Worm (Caenorhabditis elegans) whole organism, L3 larva: Measurements from ENCODE around the gene mcm-3AP.

Source experiments
- R02D3.7 ChIP-seq: fragments of 150-350 bp; optimal IDR thresholded peaks from 2 replicates; lab custom pipeline; 2014; ENCODE audit warnings: missing biosample characterization, missing genetic modification characterization
- ZK546.5 ChIP-seq: sonication (generic microtip); optimal IDR thresholded peaks from 2 replicates; lab custom pipeline; 2017; ENCODE audit warnings: missing biosample characterization, missing genetic modification characterization
- aly-2 ChIP-seq: fragments of 150-350 bp; optimal IDR thresholded peaks from 2 replicates; lab custom pipeline; 2014; ENCODE audit warnings: missing biosample characterization, missing genetic modification characterization
- ama-1 ChIP-seq: fragments of 150-350 bp; optimal IDR thresholded peaks from 2 replicates; lab custom pipeline; 2018
- ceh-16 ChIP-seq: sonication (generic microtip); optimal IDR thresholded peaks from 2 replicates; lab custom pipeline; 2017; ENCODE audit warnings: missing biosample characterization, missing genetic modification characterization
- ceh-28 ChIP-seq: fragments of 150-350 bp; optimal IDR thresholded peaks from 2 replicates; lab custom pipeline; 2014; ENCODE audit warnings: missing biosample characterization, missing genetic modification reagents, missing genetic modification characterization
- ceh-82 ChIP-seq: fragments of 150-350 bp; optimal IDR thresholded peaks from 2 replicates; lab custom pipeline; 2014; ENCODE audit warnings: missing biosample characterization, missing genetic modification characterization
- ceh-9 ChIP-seq: sonication (generic microtip); optimal IDR thresholded peaks from 2 replicates; lab custom pipeline; 2018; ENCODE audit warnings: missing biosample characterization, missing genetic modification characterization
- daf-12 ChIP-seq: fragments of 150-350 bp; optimal IDR thresholded peaks from 2 replicates; lab custom pipeline; 2014; ENCODE audit warnings: missing biosample characterization, missing genetic modification reagents, missing genetic modification characterization
- egl-27 ChIP-seq: sonication (generic microtip); optimal IDR thresholded peaks from 4 replicates; lab custom pipeline; 2017; ENCODE audit warnings: missing biosample characterization, missing genetic modification reagents, missing genetic modification characterization
- egl-5 ChIP-seq: fragments of 150-350 bp; optimal IDR thresholded peaks from 2 replicates; lab custom pipeline; 2017; ENCODE audit warnings: missing biosample characterization, missing genetic modification reagents, missing genetic modification characterization, inconsistent platforms
- elt-1 ChIP-seq: fragments of 150-350 bp; optimal IDR thresholded peaks from 2 replicates; lab custom pipeline; 2014; ENCODE audit warnings: missing biosample characterization, missing genetic modification characterization
- elt-2 ChIP-seq: sonication (generic microtip); optimal IDR thresholded peaks from 2 replicates; lab custom pipeline; 2016; ENCODE audit warnings: missing genetic modification reagents, mild to moderate bottlenecking, missing genetic modification characterization, missing compliant biosample characterization
- elt-3 ChIP-seq, 3 experiments: fragments of 150-350 bp in 1 of 3; sonication (generic microtip) in 2 of 3; optimal IDR thresholded peaks; 2 replicates in 2 of 3; 4 replicates in 1 of 3; lab custom pipeline; 2014 to 2017; ENCODE audit warnings: missing biosample characterization in 3 of 3, missing genetic modification characterization in 3 of 3
- eor-1 ChIP-seq, 2 experiments: fragments of 150-350 bp; optimal IDR thresholded peaks; 2 replicates each; lab custom pipeline; 2014 to 2018; ENCODE audit warnings: missing biosample characterization in 2 of 2, missing genetic modification characterization in 2 of 2
- fkh-2 ChIP-seq: fragments of 150-350 bp; optimal IDR thresholded peaks from 2 replicates; lab custom pipeline; 2014; ENCODE audit warnings: missing biosample characterization, missing genetic modification reagents, missing genetic modification characterization
- fos-1 ChIP-seq: fragments of 150-350 bp; optimal IDR thresholded peaks from 2 replicates; lab custom pipeline; 2014; ENCODE audit warnings: missing biosample characterization, missing genetic modification characterization
- hmg-11 ChIP-seq: sonication (generic microtip); optimal IDR thresholded peaks from 2 replicates; lab custom pipeline; 2016; ENCODE audit warnings: missing genetic modification characterization, missing compliant biosample characterization
- jun-1 ChIP-seq: fragments of 150-350 bp; optimal IDR thresholded peaks from 2 replicates; lab custom pipeline; 2014; ENCODE audit warnings: missing biosample characterization, missing genetic modification reagents, missing genetic modification characterization
- lin-15B ChIP-seq: fragments of 150-350 bp; optimal IDR thresholded peaks from 2 replicates; lab custom pipeline; 2014; ENCODE audit warnings: missing biosample characterization, missing genetic modification characterization
- lin-39 ChIP-seq: fragments of 150-350 bp; optimal IDR thresholded peaks from 2 replicates; lab custom pipeline; 2018; ENCODE audit warnings: missing biosample characterization, missing genetic modification reagents, missing genetic modification characterization
- lsy-12 ChIP-seq: sonication (generic microtip); optimal IDR thresholded peaks from 2 replicates; lab custom pipeline; 2016; ENCODE audit warnings: mild to moderate bottlenecking, missing genetic modification characterization, missing compliant biosample characterization
- nfya-1 ChIP-seq: sonication (generic microtip); optimal IDR thresholded peaks from 2 replicates; lab custom pipeline; 2017; ENCODE audit warnings: missing genetic modification characterization, mild to moderate bottlenecking, missing compliant biosample characterization, antibody characterized with exemption, moderate library complexity; ENCODE audit not compliant: insufficient read depth
- nhr-11 ChIP-seq: fragments of 150-350 bp; optimal IDR thresholded peaks from 2 replicates; lab custom pipeline; 2014; ENCODE audit warnings: missing biosample characterization, missing genetic modification characterization
- nhr-12 ChIP-seq: fragments of 150-350 bp; optimal IDR thresholded peaks from 2 replicates; lab custom pipeline; 2014; ENCODE audit warnings: missing biosample characterization, missing genetic modification characterization
- nhr-23 ChIP-seq: fragments of 150-350 bp; optimal IDR thresholded peaks from 2 replicates; lab custom pipeline; 2014; ENCODE audit warnings: missing biosample characterization, missing genetic modification reagents, missing genetic modification characterization
- nhr-237 ChIP-seq: fragments of 150-350 bp; optimal IDR thresholded peaks from 2 replicates; lab custom pipeline; 2014; ENCODE audit warnings: missing biosample characterization, missing genetic modification characterization
- nhr-25 ChIP-seq: sonication (generic microtip); optimal IDR thresholded peaks from 2 replicates; lab custom pipeline; 2017; ENCODE audit warnings: missing biosample characterization, missing genetic modification characterization
- nhr-28 ChIP-seq: fragments of 150-350 bp; optimal IDR thresholded peaks from 2 replicates; lab custom pipeline; 2014; ENCODE audit warnings: missing biosample characterization, missing genetic modification characterization
- nhr-67 ChIP-seq: fragments of 150-350 bp; optimal IDR thresholded peaks from 2 replicates; lab custom pipeline; 2014; ENCODE audit warnings: missing biosample characterization, missing genetic modification characterization
- nhr-76 ChIP-seq: fragments of 150-350 bp; sonication (generic microtip); optimal IDR thresholded peaks from 5 replicates; lab custom pipeline; 2014; ENCODE audit warnings: missing biosample characterization, missing genetic modification characterization
- nhr-77 ChIP-seq: fragments of 150-350 bp; optimal IDR thresholded peaks from 2 replicates; lab custom pipeline; 2014; ENCODE audit warnings: missing biosample characterization, missing genetic modification characterization
- pha-4 ChIP-seq: fragments of 150-350 bp; optimal IDR thresholded peaks from 2 replicates; lab custom pipeline; 2014; ENCODE audit warnings: missing biosample characterization, missing genetic modification reagents, missing genetic modification characterization
- pqm-1 ChIP-seq: fragments of 150-350 bp; optimal IDR thresholded peaks from 2 replicates; lab custom pipeline; 2017; ENCODE audit warnings: missing biosample characterization, missing genetic modification characterization, inconsistent platforms
- tbx-2 ChIP-seq: sonication (generic microtip); optimal IDR thresholded peaks from 2 replicates; lab custom pipeline; 2016; ENCODE audit warnings: mild to moderate bottlenecking, missing genetic modification characterization, missing compliant biosample characterization
- unc-62 ChIP-seq: fragments of 150-350 bp; sonication (generic microtip); optimal IDR thresholded peaks from 4 replicates; lab custom pipeline; 2014; ENCODE audit warnings: missing biosample characterization, missing genetic modification reagents, missing genetic modification characterization
- ztf-4 ChIP-seq: fragments of 150-350 bp; optimal IDR thresholded peaks from 2 replicates; lab custom pipeline; 2014; ENCODE audit warnings: missing biosample characterization, missing genetic modification characterization

Gene mcm-3AP

DNA sequence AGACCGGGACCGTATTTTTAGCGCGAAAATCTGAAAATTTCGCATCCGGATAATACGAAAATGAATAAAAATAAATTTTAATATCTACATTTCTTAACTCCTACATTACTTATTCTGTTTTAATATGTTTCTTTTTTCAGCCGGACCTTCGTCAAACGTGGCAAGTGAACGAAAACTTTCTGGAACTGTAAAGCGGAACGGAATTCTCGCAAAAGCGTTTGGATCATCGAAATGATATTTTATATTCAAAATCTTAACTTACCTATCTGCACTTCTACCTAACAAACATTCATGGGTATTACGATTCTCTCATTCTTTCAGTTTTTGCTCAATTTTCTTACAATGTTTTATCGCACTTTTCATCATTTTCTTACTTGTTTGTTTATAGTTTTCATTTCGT lies 41.8 kb upstream of the mcm-3AP start:
- TF ChIP-seq R02D3.7 (tag; lab: Kevin White, UChicago): no peak
- TF ChIP-seq ceh-9: no peak
- TF ChIP-seq egl-27: no peak
- no peak for TF ChIP-seq nhr-23 (tag; lab: Kevin White, UChicago)
- TF ChIP-seq elt-3 (tag; optimal IDR thresholded peaks at IDR 0.05; lab: Kevin White, UChicago): no peak
- TF ChIP-seq aly-2 (tag; lab: Kevin White, UChicago): no peak
- no peak for TF ChIP-seq fkh-2 (tag; lab: Kevin White, UChicago)
- no peak for TF ChIP-seq hmg-11 (tag; lab: Kevin White, UChicago)
- no peak for TF ChIP-seq nhr-237 (tag; lab: Kevin White, UChicago)
- no peak for TF ChIP-seq elt-1 (tag; lab: Kevin White, UChicago)
- no peak for TF ChIP-seq ceh-82 (tag; lab: Kevin White, UChicago)
- TF ChIP-seq, all 47 proteins: peak for 0

DNA sequence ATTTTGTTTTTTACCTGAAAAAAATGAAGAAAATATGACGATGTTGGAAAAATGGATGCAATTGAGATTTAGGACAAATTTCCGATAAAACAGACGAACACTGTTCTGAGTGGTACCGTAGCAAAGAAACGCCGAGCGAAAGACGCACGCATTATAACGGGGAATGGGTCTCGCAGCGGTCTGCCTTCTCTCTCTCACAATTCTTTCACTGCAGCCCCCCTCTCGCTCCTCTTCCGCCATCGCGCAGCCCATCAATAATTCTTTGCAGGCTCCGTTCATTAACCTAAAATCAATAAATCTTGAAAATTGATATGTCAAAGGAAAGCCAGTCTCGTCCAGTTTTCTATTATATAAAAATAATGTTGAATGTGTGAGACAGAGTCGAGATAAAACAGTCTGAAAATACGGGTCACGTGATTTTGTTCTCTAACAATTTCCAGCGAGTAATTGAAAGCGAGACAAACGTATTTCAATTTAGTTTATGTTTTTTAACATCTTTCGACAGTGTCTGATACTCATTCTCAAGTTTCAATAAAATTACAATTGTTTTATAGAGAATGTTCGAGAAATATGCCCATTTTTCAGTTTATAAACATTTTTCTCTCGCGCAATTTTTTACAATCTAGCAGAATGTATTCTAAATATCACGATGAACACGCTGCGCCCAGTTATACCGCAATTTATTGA lies 38.9 kb upstream of the mcm-3AP start:
- TF ChIP-seq ceh-16 (tag; lab: Kevin White, UChicago) (no peak), nhr-11 (tag; lab: Kevin White, UChicago) (no peak), aly-2 (tag; lab: Kevin White, UChicago) (no peak), lin-39 (tag; lab: Kevin White, UChicago) (peak; percentile 73), nhr-25 (tag; lab: Kevin White, UChicago) (no peak), egl-5 (tag; lab: Kevin White, UChicago) (no peak), jun-1 (tag; lab: Kevin White, UChicago) (no peak), ama-1 (lab: Kevin White, UChicago) (peak; percentile 22), lsy-12 (tag; lab: Kevin White, UChicago) (no peak), lin-15B (tag; lab: Kevin White, UChicago) (peak; percentile 1), nhr-237 (tag; lab: Kevin White, UChicago) (no peak), ceh-9 (no peak), unc-62 (no peak), elt-2 (peak; percentile 22), fos-1 (tag; lab: Kevin White, UChicago) (no peak), ZK546.5 (tag; lab: Kevin White, UChicago) (no peak), egl-27 (no peak), nhr-76 (tag; lab: Kevin White, UChicago) (no peak), nhr-77 (no peak), nfya-1 (tag; lab: Kevin White, UChicago) (peak; percentile 35), nhr-67 (tag; lab: Kevin White, UChicago) (no peak), fkh-2 (tag; lab: Kevin White, UChicago) (no peak), elt-1 (tag; lab: Kevin White, UChicago) (no peak), tbx-2 (tag; lab: Kevin White, UChicago) (no peak), nhr-28 (no peak), nhr-12 (tag; lab: Kevin White, UChicago) (no peak), daf-12 (tag; lab: Kevin White, UChicago) (no peak), ceh-28 (tag; lab: Kevin White, UChicago) (no peak), hmg-11 (tag; lab: Kevin White, UChicago) (peak; percentile 28), pha-4 (peak; percentile 35)

DNA sequence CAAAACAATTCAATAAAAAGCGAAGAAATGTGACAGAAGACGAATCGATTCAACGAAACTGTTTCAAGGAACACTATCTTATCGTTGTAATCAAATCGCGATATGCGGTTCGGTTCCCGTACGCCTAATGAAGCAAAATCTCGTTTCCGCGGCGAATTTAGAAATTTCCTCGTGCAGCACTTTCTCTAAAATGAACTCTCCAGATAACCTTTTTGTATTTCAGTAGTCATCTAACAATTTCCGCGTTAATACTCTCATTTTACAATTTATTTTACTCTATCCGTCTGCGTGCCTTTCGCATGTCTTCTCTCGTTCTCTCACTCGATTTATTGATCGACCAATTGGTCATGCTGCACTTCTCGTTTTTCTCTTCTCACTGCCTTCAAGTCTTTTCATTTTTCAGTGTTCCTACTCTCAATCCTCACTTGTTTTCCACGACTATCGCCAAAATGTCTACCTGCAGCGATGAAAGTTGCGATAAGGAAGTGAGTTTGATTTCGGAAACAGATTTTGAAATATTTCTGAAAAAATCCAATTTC lies 38.2 kb upstream of the mcm-3AP start, which contains the start of the genes npp-27 and ntl-4:
TSS of gene npp-27 (minus strand) at position 51 of the 539 bp plus-strand sequence.
TSS of gene ntl-4 (plus strand) at position 379 of the 539 bp plus-strand sequence.
- peak; percentile 58 for TF ChIP-seq ceh-28 (tag; lab: Kevin White, UChicago)
- TF ChIP-seq nhr-25 (tag; lab: Kevin White, UChicago): no peak
- TF ChIP-seq egl-5 (tag; lab: Kevin White, UChicago): peak; percentile 76
- TF ChIP-seq nhr-23 (tag; lab: Kevin White, UChicago): no peak
- TF ChIP-seq pha-4: peak; percentile 25
- TF ChIP-seq nfya-1 (tag; lab: Kevin White, UChicago): peak; percentile 36
- peak; percentile 83 for TF ChIP-seq ama-1 (lab: Kevin White, UChicago)

DNA sequence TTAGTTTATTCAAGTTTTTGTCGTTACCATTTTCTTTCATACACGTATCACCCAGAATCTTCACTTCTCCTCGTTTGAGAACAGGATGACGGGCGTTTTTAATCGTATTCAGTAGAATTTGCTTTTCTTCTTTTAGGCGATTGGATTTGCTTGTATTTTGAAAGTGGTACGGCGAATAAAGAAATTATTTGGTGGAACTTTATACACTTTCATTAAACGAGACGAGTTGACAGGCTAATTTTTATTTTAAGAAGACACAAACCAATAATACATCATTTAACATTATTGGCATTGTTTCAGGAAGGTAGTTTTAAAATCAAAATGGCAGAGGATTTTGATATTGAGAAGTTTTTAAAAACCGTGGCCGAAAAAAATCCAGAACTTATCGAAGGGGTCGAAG lies 33.5 kb upstream of the mcm-3AP start, which contains the start of gene C49H3.4:
TSS of gene C49H3.4 (plus strand) at position 301 of the 400 bp plus-strand sequence.
- TF ChIP-seq hmg-11 (tag; lab: Kevin White, UChicago): no peak
- TF ChIP-seq fkh-2 (tag; lab: Kevin White, UChicago): no peak
- no peak for TF ChIP-seq pqm-1 (tag; lab: Kevin White, UChicago)
- TF ChIP-seq egl-27: no peak
- TF ChIP-seq lin-39 (tag; lab: Kevin White, UChicago): no peak
- TF ChIP-seq ztf-4 (tag; lab: Kevin White, UChicago): no peak
- TF ChIP-seq ceh-9: no peak
- no peak for TF ChIP-seq eor-1 (tag; optimal IDR thresholded peaks at IDR 0.05; lab: Kevin White, UChicago)
- no peak for TF ChIP-seq nhr-25 (tag; lab: Kevin White, UChicago)
- TF ChIP-seq jun-1 (tag; lab: Kevin White, UChicago): no peak
- no peak for TF ChIP-seq ceh-28 (tag; lab: Kevin White, UChicago)
